Worm (Caenorhabditis elegans): ENCODE measurements around the gene F25E2.3.

DNA sequence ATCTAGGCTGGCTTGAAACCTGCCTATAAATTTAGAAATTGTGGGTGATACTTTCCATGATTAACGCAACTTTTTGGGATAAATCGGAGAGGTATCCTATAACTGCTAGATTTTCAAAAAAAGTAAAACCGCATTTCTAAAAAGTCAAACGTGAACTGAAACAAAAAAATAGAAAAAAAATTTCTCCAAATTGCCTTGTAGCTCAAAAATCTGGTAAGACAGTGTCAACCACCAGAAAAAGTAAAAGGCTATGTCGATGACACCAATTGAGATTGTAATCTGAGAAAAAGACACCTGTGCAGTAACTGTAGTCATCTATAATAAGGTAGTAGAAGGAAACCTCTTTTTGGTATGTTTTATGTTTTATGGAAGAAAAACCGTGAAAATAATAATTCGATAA, 15.6 kb upstream of the F25E2.3 start, which contains the start of gene wdr-54:
- TF ChIP-seq php-3 (GFP tag; IDR thresholded peaks at IDR 0.05), result no peak
- no peak for TF ChIP-seq dve-1 (tag; optimal IDR thresholded peaks at IDR 0.05; ENCODE audit: insufficient read depth)
- no peak for TF ChIP-seq lin-39 (tag; optimal IDR thresholded peaks at IDR 0.05)
